Fruit fly (Drosophila melanogaster): ENCODE results near the gene CG31673.

Gene CG31673

dm6 chr2L:20802839-20803238 is 26.6 kb upstream of the CG31673 start:
- no peak for TF ChIP-seq Bteb2 (GFP tag; optimal IDR thresholded peaks at IDR 0.05)
- peak in 1 of 2 experiments; percentile 0 for TF ChIP-seq bsh (GFP tag; optimal IDR thresholded peaks at IDR 0.05)
- no peak for TF ChIP-seq hkb (optimal IDR thresholded peaks at IDR 0.05)
- peak; percentile 20; the same call in 1 of the 2 replicates for TF ChIP-seq hkb (GFP tag; IDR thresholded peaks at IDR 0.05)
- 0 out of 2 replicates have a peak, but pooled peaks have one; percentile 28 for TF ChIP-seq stc (GFP tag; IDR thresholded peaks at IDR 0.05)
- TF ChIP-seq Med (GFP tag): peak; percentile 35
- TF ChIP-seq row (GFP tag; IDR thresholded peaks at IDR 0.05): 0 out of 3 replicates have a peak, but pooled peaks have one; percentile 9
- no peak for TF ChIP-seq CG12769 (tag; optimal IDR thresholded peaks at IDR 0.05)
- TF ChIP-seq sisA (GFP tag; IDR thresholded peaks at IDR 0.05): peak; percentile 40
- TF ChIP-seq CG7963 (GFP tag; IDR thresholded peaks at IDR 0.05; ENCODE audit: partially characterized antibody): no peak
- peak; percentile 42; the same call in 1 of the 3 replicates for TF ChIP-seq ci (GFP tag; IDR thresholded peaks at IDR 0.05)
- peak; percentile 24 for TF ChIP-seq CG1603 (tag; optimal IDR thresholded peaks at IDR 0.05)
- no peak for TF ChIP-seq ab (GFP tag; optimal IDR thresholded peaks at IDR 0.05)
- TF ChIP-seq Bgb (GFP tag; IDR thresholded peaks at IDR 0.05; ENCODE audit: partially characterized antibody): peak; percentile 24
- no peak for TF ChIP-seq CHES-1-like (GFP tag; optimal IDR thresholded peaks at IDR 0.05)
- TF ChIP-seq pan (optimal IDR thresholded peaks at IDR 0.05): no peak
- peak in 1 of 2 experiments; percentile 7 for TF ChIP-seq pan (GFP tag; optimal IDR thresholded peaks at IDR 0.05 in 1 of 2, IDR thresholded peaks at IDR 0.05 in 1 of 2)
- 0 out of 3 replicates have a peak, but pooled peaks have one; percentile 49 for TF ChIP-seq ken (GFP tag; IDR thresholded peaks at IDR 0.05)
- TF ChIP-seq Awh (GFP tag; IDR thresholded peaks at IDR 0.05): peak; percentile 17; the same call in 1 of the 2 replicates
- peak; percentile 77 for TF ChIP-seq pros (GFP tag; optimal IDR thresholded peaks at IDR 0.05)
- no peak for TF ChIP-seq caup (GFP tag; optimal IDR thresholded peaks at IDR 0.05; ENCODE audit: severe bottlenecking)
- peak; percentile 17 for TF ChIP-seq dmrt99B (tag; optimal IDR thresholded peaks at IDR 0.05)
- TF ChIP-seq CG17359 (tag; optimal IDR thresholded peaks at IDR 0.05): peak; percentile 9
- TF ChIP-seq Sox102F (GFP tag; optimal IDR thresholded peaks at IDR 0.05): peak; percentile 8
- TF ChIP-seq CG12391 (tag; optimal IDR thresholded peaks at IDR 0.05): peak; percentile 0
- peak; percentile 40 for TF ChIP-seq oc (tag; optimal IDR thresholded peaks at IDR 0.05)
- TF ChIP-seq CG11695 (GFP tag; IDR thresholded peaks at IDR 0.05): peak; percentile 43; the same call in 1 of the 3 replicates
- no peak for TF ChIP-seq Ets97D (GFP tag; optimal IDR thresholded peaks at IDR 0.05)

- no peak for TF ChIP-seq E2f2 (GFP tag; IDR thresholded peaks at IDR 0.05)
- TF ChIP-seq crc (GFP tag; optimal IDR thresholded peaks at IDR 0.05): no peak
- no peak for TF ChIP-seq CG12219 (GFP tag; optimal IDR thresholded peaks at IDR 0.05)
- TF ChIP-seq scrt (GFP tag; optimal IDR thresholded peaks at IDR 0.05): peak; percentile 99
- TF ChIP-seq CG13894 (tag; optimal IDR thresholded peaks at IDR 0.05): peak; percentile 48
- no peak for TF ChIP-seq CG18262 (tag; optimal IDR thresholded peaks at IDR 0.05)
- TF ChIP-seq Deaf1 (tag; optimal IDR thresholded peaks at IDR 0.05): peak; percentile 31
- no peak for TF ChIP-seq CG14014 (GFP tag; IDR thresholded peaks at IDR 0.05)
- no peak for TF ChIP-seq CG13287 (GFP tag; IDR thresholded peaks at IDR 0.05; ENCODE audit: partially characterized antibody)
- no peak for TF ChIP-seq cad (GFP tag; optimal IDR thresholded peaks at IDR 0.05)
- TF ChIP-seq sd (tag; optimal IDR thresholded peaks at IDR 0.05): peak; percentile 65
- TF ChIP-seq Atf6 (GFP tag; IDR thresholded peaks at IDR 0.05): no peak
- TF ChIP-seq ara (GFP tag; IDR thresholded peaks at IDR 0.05): no peak
- no peak for TF ChIP-seq lbe (GFP tag; optimal IDR thresholded peaks at IDR 0.05)
- TF ChIP-seq CG6791 (GFP tag; IDR thresholded peaks at IDR 0.05; ENCODE audit: partially characterized antibody): no peak
- no peak for TF ChIP-seq NK7.1 (GFP tag; optimal IDR thresholded peaks at IDR 0.05)
- TF ChIP-seq CG4404 (GFP tag; IDR thresholded peaks at IDR 0.05): no peak
- no peak for TF ChIP-seq Dip2 (GFP tag; IDR thresholded peaks at IDR 0.05)
- 0 out of 2 replicates have a peak, but pooled peaks have one; percentile 47 for TF ChIP-seq toy (GFP tag; IDR thresholded peaks at IDR 0.05)
- TF ChIP-seq Taf1 (GFP tag; IDR thresholded peaks at IDR 0.05): no peak
- TF ChIP-seq CG1529 (GFP tag; optimal IDR thresholded peaks at IDR 0.05): no peak
- no peak for TF ChIP-seq Sry-β (GFP tag; optimal IDR thresholded peaks at IDR 0.05)
- peak; percentile 78; the same call in 2 of the 4 replicates for TF ChIP-seq chinmo (GFP tag; IDR thresholded peaks at IDR 0.05; ENCODE audit: partially characterized antibody)
- no peak for TF ChIP-seq klu (GFP tag; IDR thresholded peaks at IDR 0.05)
These were observed 25.7 kb upstream of the CG31673 start for dm6 chr2L:20803733-20804164.

All from whole organism, embryonic.